Fruit fly (Drosophila melanogaster) whole organism, adult: ENCODE measurements around the gene CG7512.
A peak's percentile ranks its signal among the peaks of the same experiment; 100 is the strongest.

Source experiments
- CG11617 ChIP-seq: fragments of 200-800 bp; sonication (Bioruptor generic); optimal IDR thresholded peaks from 2 replicates; lab custom pipeline; 2017; ENCODE audit warnings: mild to moderate bottlenecking, missing biosample characterization, missing genetic modification reagents, missing genetic modification characterization
- CG12768 ChIP-seq: fragments of 200-800 bp; sonication (Bioruptor generic); optimal IDR thresholded peaks from 2 replicates; lab custom pipeline; 2017; ENCODE audit warnings: missing biosample characterization, missing genetic modification characterization, mild to moderate bottlenecking, moderate library complexity, missing genetic modification reagents
- CG14711 ChIP-seq: fragments of 200-800 bp; sonication (Bioruptor generic); optimal IDR thresholded peaks from 2 replicates; lab custom pipeline; 2018; ENCODE audit warnings: missing biosample characterization, mild to moderate bottlenecking, missing genetic modification characterization, moderate library complexity
- CG1620 ChIP-seq: fragments of 200-800 bp; sonication (Bioruptor generic); optimal IDR thresholded peaks from 2 replicates; lab custom pipeline; 2016; ENCODE audit warnings: missing biosample characterization, missing genetic modification characterization
- CG33017 ChIP-seq: fragments of 200-800 bp; sonication (Bioruptor generic); optimal IDR thresholded peaks from 2 replicates; lab custom pipeline; 2018; ENCODE audit warnings: missing biosample characterization, mild to moderate bottlenecking, missing genetic modification characterization, moderate library complexity
- CG5204 ChIP-seq: fragments of 200-800 bp; sonication (Bioruptor generic); optimal IDR thresholded peaks from 2 replicates; lab custom pipeline; 2016; ENCODE audit warnings: missing biosample characterization, missing genetic modification characterization
- CG7045 ChIP-seq: fragments of 200-800 bp; sonication (Bioruptor generic); optimal IDR thresholded peaks from 2 replicates; lab custom pipeline; 2017; ENCODE audit warnings: missing biosample characterization, mild to moderate bottlenecking, missing genetic modification characterization
- CG7101 ChIP-seq: fragments of 200-800 bp; sonication (Bioruptor generic); optimal IDR thresholded peaks from 2 replicates; lab custom pipeline; 2018; ENCODE audit warnings: missing biosample characterization, mild to moderate bottlenecking, missing genetic modification characterization, moderate library complexity
- Clk ChIP-seq: fragments of 200-800 bp; sonication (Bioruptor generic); optimal IDR thresholded peaks from 2 replicates; lab custom pipeline; 2017; ENCODE audit warnings: missing biosample characterization, missing genetic modification characterization
- Crg-1 ChIP-seq: fragments of 200-800 bp; sonication (Bioruptor generic); optimal IDR thresholded peaks from 2 replicates; lab custom pipeline; 2016; ENCODE audit warnings: missing biosample characterization, missing genetic modification characterization
- Hr96 ChIP-seq: fragments of 200-800 bp; sonication (Bioruptor generic); optimal IDR thresholded peaks from 2 replicates; lab custom pipeline; 2016; ENCODE audit warnings: missing biosample characterization, missing genetic modification characterization
- Mnt ChIP-seq: fragments of 200-800 bp; sonication (Bioruptor generic); optimal IDR thresholded peaks from 2 replicates; lab custom pipeline; 2016; ENCODE audit warnings: missing biosample characterization, mild to moderate bottlenecking, missing genetic modification characterization
- bab1 ChIP-seq: fragments of 200-800 bp; sonication (Bioruptor generic); optimal IDR thresholded peaks from 3 replicates; lab custom pipeline; 2019; ENCODE audit warnings: missing biosample characterization, mild to moderate bottlenecking, missing genetic modification characterization, moderate library complexity
- cic ChIP-seq: fragments of 200-800 bp; sonication (Bioruptor generic); optimal IDR thresholded peaks from 2 replicates; lab custom pipeline; 2017; ENCODE audit warnings: missing biosample characterization, mild to moderate bottlenecking, missing genetic modification characterization, moderate library complexity
- cnc ChIP-seq, 2 experiments: fragments of >200 bp; optimal IDR thresholded peaks; 2 replicates each; lab custom pipeline; 2017
- kay ChIP-seq: fragments of 200-800 bp; sonication (Bioruptor generic); peaks from one replicate; lab custom pipeline; 2016; ENCODE audit warnings: missing biosample characterization, missing genetic modification characterization, borderline replicate concordance
- ovo ChIP-seq: fragments of 200-800 bp; sonication (Bioruptor generic); optimal IDR thresholded peaks from 2 replicates; lab custom pipeline; 2016; ENCODE audit warnings: missing biosample characterization, missing genetic modification characterization
- pad ChIP-seq: fragments of 200-800 bp; sonication (Bioruptor generic); optimal IDR thresholded peaks from 3 replicates; lab custom pipeline; 2017; ENCODE audit warnings: missing biosample characterization, missing genetic modification characterization, mild to moderate bottlenecking, moderate library complexity, missing genetic modification reagents
- tj ChIP-seq: fragments of 200-800 bp; sonication (Bioruptor generic); optimal IDR thresholded peaks from 3 replicates; lab custom pipeline; 2017; ENCODE audit warnings: missing biosample characterization, mild to moderate bottlenecking, missing genetic modification characterization, moderate library complexity
- toe ChIP-seq: fragments of 200-800 bp; sonication (Bioruptor generic); optimal IDR thresholded peaks from 2 replicates; lab custom pipeline; 2016; ENCODE audit warnings: missing biosample characterization, missing genetic modification characterization

Gene CG7512

dm6 chr3L:11490539-11490938, 23.0 kb upstream of the CG7512 start:
- TF ChIP-seq kay (GFP tag; lab: Kevin White, UChicago) (peak; percentile 70), cnc (optimal IDR thresholded peaks at IDR 0.05; lab: Kevin White, UChicago) (no peak)

DNA sequence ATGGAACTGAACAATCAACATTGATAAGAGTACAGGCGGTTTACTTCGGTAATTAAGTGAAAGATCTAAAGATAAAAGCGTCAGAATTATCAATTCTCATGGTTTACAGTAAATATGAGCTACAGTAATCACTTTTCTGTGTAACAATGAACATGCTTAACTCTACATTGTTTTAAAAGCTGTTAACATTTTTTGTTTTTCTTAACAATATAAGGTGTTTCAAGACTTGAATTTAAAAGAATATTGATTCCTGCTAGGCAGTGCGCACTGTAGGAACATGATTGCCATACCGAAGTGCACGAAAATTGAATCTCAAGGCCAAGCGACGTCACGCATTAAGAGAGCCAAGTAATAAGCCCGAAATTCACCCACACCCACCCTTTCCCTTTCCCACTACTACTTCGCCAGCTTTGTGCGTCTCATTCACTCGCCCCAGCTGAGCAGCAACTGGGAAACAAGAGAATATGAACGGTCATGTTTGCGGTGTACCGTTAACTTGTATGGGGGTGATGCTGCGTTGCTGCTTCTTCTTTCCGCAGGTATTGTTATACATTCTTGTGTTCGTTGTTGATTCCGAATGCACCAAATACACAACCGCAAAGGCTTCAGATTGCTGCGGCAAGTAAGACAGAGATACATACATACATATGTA, 22.2 kb upstream of the CG7512 start:
- TF ChIP-seq CG14711 (tag; lab: Kevin White, UChicago): peak; percentile 62
- peak; percentile 7 for TF ChIP-seq CG33017
- TF ChIP-seq ovo (GFP tag; lab: Kevin White, UChicago): peak; percentile 91
- peak; percentile 51 for TF ChIP-seq CG7101
- TF ChIP-seq pad (GFP tag; lab: Kevin White, UChicago): peak; percentile 96
- TF ChIP-seq bab1 (GFP tag; lab: Kevin White, UChicago): peak; percentile 85
- TF ChIP-seq Mnt: no peak
- peak; percentile 36 for TF ChIP-seq CG7045 (GFP tag; lab: Kevin White, UChicago)
- TF ChIP-seq Hr96: peak; percentile 28
- TF ChIP-seq CG1620: no peak

DNA sequence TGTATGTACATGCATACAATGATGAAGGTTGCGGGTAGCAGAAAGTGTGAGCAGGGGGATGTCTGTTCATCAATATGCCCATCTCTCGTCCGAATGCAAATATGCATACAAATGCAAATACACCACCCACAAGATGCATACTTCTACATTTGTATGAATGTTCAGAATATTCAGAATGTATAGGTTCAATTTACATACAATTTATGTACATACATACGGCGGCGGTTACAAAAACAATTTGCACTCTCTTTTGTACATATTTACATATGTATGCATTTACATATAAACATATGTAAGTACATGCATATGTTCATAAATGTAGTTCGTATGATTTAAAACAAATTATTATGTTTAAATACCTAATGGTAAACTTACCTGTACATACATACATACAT, 21.6 kb upstream of the CG7512 start:
- no peak for TF ChIP-seq CG7101
- TF ChIP-seq ovo (GFP tag; lab: Kevin White, UChicago): no peak
- TF ChIP-seq CG5204 (GFP tag; lab: Kevin White, UChicago): no peak
- peak; percentile 70 for TF ChIP-seq kay (GFP tag; lab: Kevin White, UChicago)

DNA sequence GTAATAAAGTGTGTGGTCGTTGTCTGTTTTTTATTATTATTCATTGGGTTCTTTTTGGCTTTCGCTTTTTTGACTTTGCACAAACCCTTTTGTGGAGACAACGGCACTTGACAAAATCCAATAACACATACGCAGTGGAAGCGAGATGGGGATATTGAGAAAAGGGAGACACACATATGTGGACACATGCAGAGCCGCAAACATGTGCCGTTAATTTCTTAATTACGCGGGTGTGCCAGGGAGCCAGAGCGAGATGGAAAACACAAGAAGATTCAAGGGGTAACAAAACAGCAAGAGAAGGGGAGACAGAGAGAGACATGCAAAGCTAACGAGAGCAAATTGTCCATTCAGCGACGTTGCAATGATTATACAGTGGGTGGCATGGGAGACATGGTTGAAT, 21.0 kb upstream of the CG7512 start:
- TF ChIP-seq cnc (optimal IDR thresholded peaks at IDR 0.05; lab: Kevin White, UChicago) (no peak), CG14711 (tag; lab: Kevin White, UChicago) (no peak), tj (GFP tag; lab: Kevin White, UChicago) (peak; percentile 27), ovo (GFP tag; lab: Kevin White, UChicago) (peak; percentile 74), cic (GFP tag; lab: Kevin White, UChicago) (no peak), kay (GFP tag; lab: Kevin White, UChicago) (no peak), CG1620 (no peak), Hr96 (no peak), CG7045 (GFP tag; lab: Kevin White, UChicago) (no peak), toe (GFP tag; lab: Kevin White, UChicago) (no peak), pad (GFP tag; lab: Kevin White, UChicago) (peak; percentile 99), bab1 (GFP tag; lab: Kevin White, UChicago) (peak; percentile 23), CG7101 (no peak), CG5204 (GFP tag; lab: Kevin White, UChicago) (no peak), CG12768 (GFP tag; lab: Kevin White, UChicago) (no peak), CG11617 (GFP tag; lab: Kevin White, UChicago) (no peak), Mnt (peak; percentile 16)

- TF ChIP-seq pad (GFP tag; lab: Kevin White, UChicago): peak; percentile 84
- TF ChIP-seq Crg-1 (GFP tag; lab: Kevin White, UChicago): peak; percentile 39
- no peak for TF ChIP-seq Hr96
- peak; percentile 57 for TF ChIP-seq tj (GFP tag; lab: Kevin White, UChicago)
- peak; percentile 41 for TF ChIP-seq bab1 (GFP tag; lab: Kevin White, UChicago)
- TF ChIP-seq ovo (GFP tag; lab: Kevin White, UChicago): peak; percentile 26
- no peak for TF ChIP-seq Mnt
Measured at dm6 chr3L:11493090-11493807, 20.3 kb upstream of the CG7512 start.

DNA sequence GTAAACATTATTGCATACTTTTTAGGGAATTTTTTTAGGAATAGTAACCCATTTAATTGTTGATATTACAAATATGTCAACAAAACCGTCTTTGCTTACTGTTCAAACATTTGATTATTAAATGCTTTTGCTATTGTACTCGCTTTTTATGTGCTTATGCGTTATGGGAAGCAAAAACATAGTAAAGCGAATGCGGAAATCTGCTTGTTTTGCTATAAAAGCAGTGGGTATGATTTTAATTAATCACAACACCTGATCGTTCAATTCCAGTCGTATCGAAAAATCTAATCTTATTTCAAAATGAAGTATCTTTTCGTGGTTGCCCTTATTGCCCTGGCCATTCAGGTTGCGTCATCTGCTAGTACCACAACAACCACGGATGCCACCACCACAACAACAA, 5.2 kb upstream of the CG7512 start, which contains the start of gene CG33500:
TSS of gene CG33500 (plus strand) at position 301 of the 400 bp plus-strand sequence.
- TF ChIP-seq kay (GFP tag; lab: Kevin White, UChicago) (no peak), CG1620 (no peak), Clk (GFP tag; lab: Kevin White, UChicago) (no peak), Crg-1 (GFP tag; lab: Kevin White, UChicago) (no peak), Hr96 (no peak), CG7101 (no peak), Mnt (no peak), CG14711 (tag; lab: Kevin White, UChicago) (no peak), pad (GFP tag; lab: Kevin White, UChicago) (no peak), cnc (optimal IDR thresholded peaks at IDR 0.05; lab: Kevin White, UChicago) (no peak), cic (GFP tag; lab: Kevin White, UChicago) (no peak), bab1 (GFP tag; lab: Kevin White, UChicago) (no peak), CG12768 (GFP tag; lab: Kevin White, UChicago) (no peak), ovo (GFP tag; lab: Kevin White, UChicago) (no peak), CG5204 (GFP tag; lab: Kevin White, UChicago) (no peak), toe (GFP tag; lab: Kevin White, UChicago) (no peak), CG33017 (no peak), tj (GFP tag; lab: Kevin White, UChicago) (no peak), CG7045 (GFP tag; lab: Kevin White, UChicago) (no peak)
